Fruit fly (Drosophila melanogaster): ENCODE results near the gene Sur-8.

Sur-8 gene

dm6 chr3R:17400675-17401118 lies 1.6 kb downstream of the Sur-8 start:
- TF ChIP-seq Hr96 (GFP tag; optimal IDR thresholded peaks at IDR 0.05) (no peak), Clk (GFP tag; optimal IDR thresholded peaks at IDR 0.05) (no peak), CG7101 (tag; optimal IDR thresholded peaks at IDR 0.05) (peak; percentile 35), kay (GFP tag; ENCODE audit: borderline replicate concordance) (no peak), CG11617 (GFP tag; optimal IDR thresholded peaks at IDR 0.05) (no peak), Crg-1 (GFP tag; optimal IDR thresholded peaks at IDR 0.05) (no peak), CG7045 (GFP tag; optimal IDR thresholded peaks at IDR 0.05) (peak; percentile 61), CG1620 (GFP tag; optimal IDR thresholded peaks at IDR 0.05) (no peak), cnc (optimal IDR thresholded peaks at IDR 0.05) (no peak), CG14711 (tag; optimal IDR thresholded peaks at IDR 0.05) (peak; percentile 52), toe (GFP tag; optimal IDR thresholded peaks at IDR 0.05) (peak; percentile 4), CG12768 (GFP tag; optimal IDR thresholded peaks at IDR 0.05) (peak; percentile 31), tj (GFP tag; optimal IDR thresholded peaks at IDR 0.05) (peak; percentile 90), cic (GFP tag; optimal IDR thresholded peaks at IDR 0.05) (no peak), CG33017 (tag; optimal IDR thresholded peaks at IDR 0.05) (no peak), pad (GFP tag; optimal IDR thresholded peaks at IDR 0.05) (peak; percentile 30), Mnt (GFP tag; optimal IDR thresholded peaks at IDR 0.05) (no peak), CG5204 (GFP tag; optimal IDR thresholded peaks at IDR 0.05) (no peak), bab1 (GFP tag; optimal IDR thresholded peaks at IDR 0.05) (peak; percentile 52), ovo (GFP tag; optimal IDR thresholded peaks at IDR 0.05) (no peak)

dm6 chr3R:17400102-17400501 lies 2.2 kb downstream of the Sur-8 start:
- TF ChIP-seq toe (GFP tag; optimal IDR thresholded peaks at IDR 0.05) (no peak), CG14711 (tag; optimal IDR thresholded peaks at IDR 0.05) (no peak), CG7045 (GFP tag; optimal IDR thresholded peaks at IDR 0.05) (no peak), CG33017 (tag; optimal IDR thresholded peaks at IDR 0.05) (peak; percentile 44), pad (GFP tag; optimal IDR thresholded peaks at IDR 0.05) (no peak), CG12768 (GFP tag; optimal IDR thresholded peaks at IDR 0.05) (no peak), Clk (GFP tag; optimal IDR thresholded peaks at IDR 0.05) (no peak), kay (GFP tag; ENCODE audit: borderline replicate concordance) (peak; percentile 25), Mnt (GFP tag; optimal IDR thresholded peaks at IDR 0.05) (no peak), CG7101 (tag; optimal IDR thresholded peaks at IDR 0.05) (peak; percentile 16), cic (GFP tag; optimal IDR thresholded peaks at IDR 0.05) (peak; percentile 21), tj (GFP tag; optimal IDR thresholded peaks at IDR 0.05) (no peak)

- TF ChIP-seq pad (GFP tag; optimal IDR thresholded peaks at IDR 0.05) (peak; percentile 26), CG33017 (tag; optimal IDR thresholded peaks at IDR 0.05) (no peak), CG14711 (tag; optimal IDR thresholded peaks at IDR 0.05) (peak; percentile 20), cic (GFP tag; optimal IDR thresholded peaks at IDR 0.05) (peak; percentile 22), Clk (GFP tag; optimal IDR thresholded peaks at IDR 0.05) (no peak), cnc (optimal IDR thresholded peaks at IDR 0.05) (peak; percentile 12 to 21), Crg-1 (GFP tag; optimal IDR thresholded peaks at IDR 0.05) (peak; percentile 2), CG7045 (GFP tag; optimal IDR thresholded peaks at IDR 0.05) (peak; percentile 24), kay (GFP tag; ENCODE audit: borderline replicate concordance) (peak; percentile 83), Mnt (GFP tag; optimal IDR thresholded peaks at IDR 0.05) (peak; percentile 25), CG7101 (tag; optimal IDR thresholded peaks at IDR 0.05) (peak; percentile 1), CG1620 (GFP tag; optimal IDR thresholded peaks at IDR 0.05) (no peak), ovo (GFP tag; optimal IDR thresholded peaks at IDR 0.05) (no peak), toe (GFP tag; optimal IDR thresholded peaks at IDR 0.05) (no peak), CG12768 (GFP tag; optimal IDR thresholded peaks at IDR 0.05) (peak; percentile 59), Hr96 (GFP tag; optimal IDR thresholded peaks at IDR 0.05) (peak; percentile 58), bab1 (GFP tag; optimal IDR thresholded peaks at IDR 0.05) (no peak), CG5204 (GFP tag; optimal IDR thresholded peaks at IDR 0.05) (peak; percentile 50), tj (GFP tag; optimal IDR thresholded peaks at IDR 0.05) (peak; percentile 24), CG11617 (GFP tag; optimal IDR thresholded peaks at IDR 0.05) (peak; percentile 71)
Measured at dm6 chr3R:17394318-17395188, 7.8 kb downstream of the Sur-8 start, which contains the start of gene CREG. Gene CREG (minus strand): TSS chr3R:17394640.

DNA sequence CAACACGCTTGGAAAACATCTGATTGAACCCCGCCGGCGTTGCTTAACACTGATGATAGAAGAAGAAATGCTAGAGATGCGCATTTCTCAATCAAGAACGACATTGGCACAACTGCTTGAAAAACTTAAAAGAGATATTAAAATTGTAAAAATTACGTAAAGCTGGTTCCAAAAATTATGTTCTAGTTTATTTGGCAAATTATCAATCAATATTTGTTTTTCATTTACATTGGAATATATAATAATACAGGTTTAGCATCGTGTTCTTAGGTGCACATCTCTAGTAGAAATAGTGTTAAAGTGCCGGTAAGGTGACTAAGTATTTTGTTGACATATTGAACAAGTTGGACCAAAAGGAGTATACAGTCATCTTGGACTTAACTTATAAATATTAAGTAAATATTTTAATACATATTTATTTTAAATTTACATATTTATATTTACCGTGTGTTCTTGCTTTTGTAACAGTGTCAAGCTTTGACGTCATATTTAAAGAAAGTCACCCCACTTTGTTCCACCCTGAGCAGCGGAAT lies 10.9 kb downstream of the Sur-8 start, which contains the start of the genes Brf and sds22:
Brf (minus strand) TSS at position 25 of the 533 bp plus-strand sequence.
sds22 (plus strand) TSS at position 282 of the 533 bp plus-strand sequence.
- peak; percentile 98 for TF ChIP-seq CG1620 (GFP tag; optimal IDR thresholded peaks at IDR 0.05)
- peak; percentile 91 for TF ChIP-seq CG14711 (tag; optimal IDR thresholded peaks at IDR 0.05)
- peak; percentile 95 for TF ChIP-seq bab1 (GFP tag; optimal IDR thresholded peaks at IDR 0.05)
- TF ChIP-seq CG7101 (tag; optimal IDR thresholded peaks at IDR 0.05) = peak; percentile 97
- peak; percentile 96 for TF ChIP-seq CG11617 (GFP tag; optimal IDR thresholded peaks at IDR 0.05)
- peak; percentile 96 for TF ChIP-seq CG12768 (GFP tag; optimal IDR thresholded peaks at IDR 0.05)
- peak; percentile 97 for TF ChIP-seq CG5204 (GFP tag; optimal IDR thresholded peaks at IDR 0.05)
- peak; percentile 96 for TF ChIP-seq Crg-1 (GFP tag; optimal IDR thresholded peaks at IDR 0.05)
- TF ChIP-seq Mnt (GFP tag; optimal IDR thresholded peaks at IDR 0.05) = peak; percentile 91
- peak; percentile 85 for TF ChIP-seq tj (GFP tag; optimal IDR thresholded peaks at IDR 0.05)
- TF ChIP-seq pad (GFP tag; optimal IDR thresholded peaks at IDR 0.05) = peak; percentile 88
- peak; percentile 26 for TF ChIP-seq cic (GFP tag; optimal IDR thresholded peaks at IDR 0.05)
- TF ChIP-seq Hr96 (GFP tag; optimal IDR thresholded peaks at IDR 0.05) = peak; percentile 93
- TF ChIP-seq kay (GFP tag; ENCODE audit: borderline replicate concordance) = peak; percentile 99
- peak; percentile 95 for TF ChIP-seq ovo (GFP tag; optimal IDR thresholded peaks at IDR 0.05)
- peak; percentile 98 for TF ChIP-seq toe (GFP tag; optimal IDR thresholded peaks at IDR 0.05)
- TF ChIP-seq cnc (optimal IDR thresholded peaks at IDR 0.05) = no peak
- peak; percentile 86 for TF ChIP-seq Clk (GFP tag; optimal IDR thresholded peaks at IDR 0.05)
- peak; percentile 95 for TF ChIP-seq CG7045 (GFP tag; optimal IDR thresholded peaks at IDR 0.05)
- TF ChIP-seq CG33017 (tag; optimal IDR thresholded peaks at IDR 0.05) = peak; percentile 92
